Worm (Caenorhabditis elegans): ENCODE measurements around the gene K05F1.1.

ce11 chrII:5853261-5853660 is 52.1 kb downstream of the K05F1.1 start:
- TF ChIP-seq unc-39 (tag; optimal IDR thresholded peaks at IDR 0.05), result no peak
- no peak for TF ChIP-seq snpc-4 (tag; optimal IDR thresholded peaks at IDR 0.05)
- no peak for TF ChIP-seq mdl-1 (tag; optimal IDR thresholded peaks at IDR 0.05)
- TF ChIP-seq fos-1 (tag; optimal IDR thresholded peaks at IDR 0.05), result no peak
- TF ChIP-seq unc-62 (GFP tag; optimal IDR thresholded peaks at IDR 0.05), result no peak
- TF ChIP-seq ZK546.5 (tag; optimal IDR thresholded peaks at IDR 0.05), result no peak
- no peak for TF ChIP-seq nhr-11 (tag; optimal IDR thresholded peaks at IDR 0.05)
- TF ChIP-seq ztf-4 (tag; optimal IDR thresholded peaks at IDR 0.05), result no peak
- no peak for TF ChIP-seq aly-2 (tag; optimal IDR thresholded peaks at IDR 0.05)
- no peak for TF ChIP-seq elt-3 (tag; optimal IDR thresholded peaks at IDR 0.05)

All from whole organism, L2 larva.